Worm (Caenorhabditis elegans) whole organism, late embryonic: Measurements from ENCODE around the gene hsd-2.

Experiments
- C08G9.2 ChIP-seq: sonication (generic microtip); optimal IDR thresholded peaks from 2 replicates; lab custom pipeline; 2016; ENCODE audit warnings: mild to moderate bottlenecking, missing genetic modification characterization, moderate library complexity, missing compliant biosample characterization
- C38D4.7 ChIP-seq: fragments of 200-800 bp; sonication (Bioruptor generic); optimal IDR thresholded peaks from 2 replicates; lab custom pipeline; 2018; ENCODE audit warnings: mild to moderate bottlenecking, missing genetic modification characterization, moderate library complexity, missing compliant biosample characterization
- F13H6.1 ChIP-seq: sonication (generic microtip); optimal IDR thresholded peaks from 2 replicates; lab custom pipeline; 2016; ENCODE audit warnings: missing genetic modification characterization, missing compliant biosample characterization
- K02D7.2 ChIP-seq: sonication (generic microtip); optimal IDR thresholded peaks from 2 replicates; lab custom pipeline; 2017; ENCODE audit warnings: mild to moderate bottlenecking, missing genetic modification characterization, missing compliant biosample characterization
- Y22D7AL.16 ChIP-seq: sonication (generic microtip); optimal IDR thresholded peaks from 2 replicates; lab custom pipeline; 2016; ENCODE audit warnings: missing genetic modification characterization, missing compliant biosample characterization
- ceh-19 ChIP-seq: fragments of 200-800 bp; sonication (Bioruptor generic); optimal IDR thresholded peaks from 2 replicates; lab custom pipeline; 2018; ENCODE audit warnings: mild to moderate bottlenecking, missing genetic modification characterization, missing compliant biosample characterization
- ceh-2 ChIP-seq: sonication (generic microtip); optimal IDR thresholded peaks from 2 replicates; lab custom pipeline; 2016; ENCODE audit warnings: missing genotype, missing genetic modification characterization, missing compliant biosample characterization
- ceh-22 ChIP-seq: sonication (generic microtip); optimal IDR thresholded peaks from 2 replicates; lab custom pipeline; 2017; ENCODE audit warnings: missing biosample characterization, missing genetic modification characterization
- ceh-34 ChIP-seq: sonication (generic microtip); optimal IDR thresholded peaks from 2 replicates; lab custom pipeline; 2016; ENCODE audit warnings: mild to moderate bottlenecking, missing genetic modification characterization, missing compliant biosample characterization
- ceh-6 ChIP-seq: fragments of 200-800 bp; sonication (Bioruptor generic); optimal IDR thresholded peaks from 2 replicates; lab custom pipeline; 2018; ENCODE audit warnings: mild to moderate bottlenecking, missing genetic modification characterization, missing compliant biosample characterization
- che-1 ChIP-seq: sonication (generic microtip); optimal IDR thresholded peaks from 2 replicates; lab custom pipeline; 2016; ENCODE audit warnings: mild to moderate bottlenecking, missing genetic modification characterization, missing compliant biosample characterization
- dve-1 ChIP-seq: sonication (generic microtip); optimal IDR thresholded peaks from 2 replicates; lab custom pipeline; 2017; ENCODE audit warnings: antibody characterized with exemption, mild to moderate bottlenecking, missing genetic modification characterization, missing compliant biosample characterization
- elt-2 ChIP-seq: sonication (generic microtip); optimal IDR thresholded peaks from 2 replicates; lab custom pipeline; 2016; ENCODE audit warnings: missing genetic modification reagents, missing genetic modification characterization, missing compliant biosample characterization
- elt-4 ChIP-seq: sonication (generic microtip); optimal IDR thresholded peaks from 2 replicates; lab custom pipeline; 2016; ENCODE audit warnings: missing genetic modification characterization, missing compliant biosample characterization
- ets-4 ChIP-seq: sonication (generic microtip); optimal IDR thresholded peaks from 2 replicates; lab custom pipeline; 2016; ENCODE audit warnings: missing genetic modification characterization, missing compliant biosample characterization
- eyg-1 ChIP-seq: sonication (generic microtip); optimal IDR thresholded peaks from 2 replicates; lab custom pipeline; 2016; ENCODE audit warnings: missing genotype, missing genetic modification characterization, missing compliant biosample characterization
- fax-1 ChIP-seq: sonication (generic microtip); optimal IDR thresholded peaks from 2 replicates; lab custom pipeline; 2016; ENCODE audit warnings: missing genotype, missing genetic modification characterization, missing compliant biosample characterization
- fkh-6 ChIP-seq: sonication (generic microtip); optimal IDR thresholded peaks from 2 replicates; lab custom pipeline; 2016; ENCODE audit warnings: missing genetic modification characterization, missing compliant biosample characterization
- gmeb-2 ChIP-seq: sonication (generic microtip); optimal IDR thresholded peaks from 2 replicates; lab custom pipeline; 2016; ENCODE audit warnings: missing genetic modification characterization, inconsistent platforms, missing compliant biosample characterization
- hlh-13 ChIP-seq: fragments of 200-800 bp; sonication (Bioruptor generic); optimal IDR thresholded peaks from 2 replicates; lab custom pipeline; 2018; ENCODE audit warnings: mild to moderate bottlenecking, missing genetic modification characterization, missing compliant biosample characterization
- hlh-15 ChIP-seq: sonication (generic microtip); optimal IDR thresholded peaks from 2 replicates; lab custom pipeline; 2016; ENCODE audit warnings: missing genetic modification characterization, missing compliant biosample characterization
- hlh-6 ChIP-seq: sonication (generic microtip); optimal IDR thresholded peaks from 2 replicates; lab custom pipeline; 2016; ENCODE audit warnings: missing genotype, missing genetic modification characterization, missing compliant biosample characterization
- hlh-8 ChIP-seq: sonication (generic microtip); optimal IDR thresholded peaks from 2 replicates; lab custom pipeline; 2016; ENCODE audit warnings: missing genotype, missing genetic modification characterization, missing compliant biosample characterization
- lim-6 ChIP-seq: sonication (generic microtip); optimal IDR thresholded peaks from 2 replicates; lab custom pipeline; 2016; ENCODE audit warnings: missing genetic modification characterization, missing compliant biosample characterization
- lin-11 ChIP-seq: fragments of 200-800 bp; sonication (Bioruptor generic); optimal IDR thresholded peaks from 2 replicates; lab custom pipeline; 2018; ENCODE audit warnings: mild to moderate bottlenecking, missing genetic modification characterization, missing compliant biosample characterization
- madf-2 ChIP-seq: sonication (generic microtip); optimal IDR thresholded peaks from 2 replicates; lab custom pipeline; 2017; ENCODE audit warnings: missing genetic modification characterization, missing compliant biosample characterization
- mec-3 ChIP-seq: sonication (generic microtip); optimal IDR thresholded peaks from 2 replicates; lab custom pipeline; 2016; ENCODE audit warnings: borderline replicate concordance, missing genetic modification characterization, missing compliant biosample characterization
- nfya-1 ChIP-seq: sonication (generic microtip); optimal IDR thresholded peaks from 2 replicates; lab custom pipeline; 2017; ENCODE audit warnings: missing genetic modification characterization, mild to moderate bottlenecking, missing compliant biosample characterization, antibody characterized with exemption, moderate library complexity
- npax-4 ChIP-seq: sonication (generic microtip); optimal IDR thresholded peaks from 2 replicates; lab custom pipeline; 2016; ENCODE audit warnings: missing genetic modification characterization, missing compliant biosample characterization
- odd-2 ChIP-seq: sonication (generic microtip); optimal IDR thresholded peaks from 2 replicates; lab custom pipeline; 2017; ENCODE audit warnings: antibody characterized with exemption, mild to moderate bottlenecking, missing genetic modification characterization, missing compliant biosample characterization
- pag-3 ChIP-seq: sonication (generic microtip); optimal IDR thresholded peaks from 2 replicates; lab custom pipeline; 2016; ENCODE audit warnings: missing compliant biosample characterization, missing genetic modification characterization, borderline replicate concordance
- pat-9 ChIP-seq: fragments of 200-800 bp; sonication (Bioruptor generic); optimal IDR thresholded peaks from 2 replicates; lab custom pipeline; 2018; ENCODE audit warnings: mild to moderate bottlenecking, missing genetic modification characterization, moderate library complexity, missing compliant biosample characterization
- pha-2 ChIP-seq: sonication (generic microtip); optimal IDR thresholded peaks from 2 replicates; lab custom pipeline; 2017; ENCODE audit warnings: mild to moderate bottlenecking, missing genetic modification characterization, missing compliant biosample characterization
- pqm-1 ChIP-seq: sonication (generic microtip); optimal IDR thresholded peaks from 2 replicates; lab custom pipeline; 2016; ENCODE audit warnings: missing genetic modification characterization, missing compliant biosample characterization
- ref-2 ChIP-seq: sonication (generic microtip); optimal IDR thresholded peaks from 2 replicates; lab custom pipeline; 2016; ENCODE audit warnings: missing genetic modification characterization, missing compliant biosample characterization
- sdc-2 ChIP-seq: sonication (generic microtip); optimal IDR thresholded peaks from 2 replicates; lab custom pipeline; 2016; ENCODE audit warnings: missing genotype, missing genetic modification characterization, missing compliant biosample characterization
- sox-4 ChIP-seq: sonication (generic microtip); optimal IDR thresholded peaks from 2 replicates; lab custom pipeline; 2017; ENCODE audit warnings: mild to moderate bottlenecking, missing genetic modification characterization, inconsistent platforms, missing compliant biosample characterization
- tbx-2 ChIP-seq: sonication (generic microtip); optimal IDR thresholded peaks from 2 replicates; lab custom pipeline; 2016; ENCODE audit warnings: missing genetic modification characterization, missing compliant biosample characterization
- ttx-3 ChIP-seq: sonication (generic microtip); optimal IDR thresholded peaks from 2 replicates; lab custom pipeline; 2016; ENCODE audit warnings: missing genetic modification reagents, missing genetic modification characterization, missing compliant biosample characterization
- unc-42 ChIP-seq: sonication (generic microtip); optimal IDR thresholded peaks from 2 replicates; lab custom pipeline; 2016; ENCODE audit warnings: missing genotype, missing genetic modification characterization, missing compliant biosample characterization
- unc-86 ChIP-seq: sonication (generic microtip); optimal IDR thresholded peaks from 2 replicates; lab custom pipeline; 2016; ENCODE audit warnings: missing genetic modification characterization, missing compliant biosample characterization
- ztf-16 ChIP-seq: sonication (generic microtip); optimal IDR thresholded peaks from 2 replicates; lab custom pipeline; 2017; ENCODE audit warnings: missing genetic modification characterization, missing compliant biosample characterization

Gene hsd-2

ce11 chrX:5043887-5044286 lies 38.8 kb downstream of the hsd-2 start, which contains the start of gene Y64H9A.2:
Gene Y64H9A.2 (plus strand): TSS chrX:5043976.
- TF ChIP-seq unc-86 (no peak), pat-9 (no peak), ceh-2 (no peak), dve-1 (tag; lab: Kevin White, UChicago) (no peak), sdc-2 (tag; lab: Kevin White, UChicago) (no peak), ceh-22 (no peak), nfya-1 (tag; lab: Kevin White, UChicago) (no peak), hlh-15 (tag; lab: Kevin White, UChicago) (no peak), odd-2 (tag; lab: Kevin White, UChicago) (no peak), ceh-19 (GFP tag; lab: Kevin White, UChicago) (no peak), pha-2 (tag; lab: Kevin White, UChicago) (no peak), gmeb-2 (tag; lab: Kevin White, UChicago) (no peak), fkh-6 (tag; lab: Kevin White, UChicago) (no peak)

- TF ChIP-seq gmeb-2 (tag; lab: Kevin White, UChicago) (peak; percentile 66), mec-3 (tag; lab: Kevin White, UChicago) (peak; percentile 28), pag-3 (tag; lab: Kevin White, UChicago) (peak; percentile 83), hlh-6 (tag; lab: Kevin White, UChicago) (peak; percentile 84), sdc-2 (tag; lab: Kevin White, UChicago) (peak; percentile 38), F13H6.1 (tag; lab: Kevin White, UChicago) (peak; percentile 66), ceh-34 (tag; lab: Kevin White, UChicago) (peak; percentile 25), hlh-13 (GFP tag; lab: Kevin White, UChicago) (peak; percentile 89), Y22D7AL.16 (peak; percentile 92), lim-6 (tag; lab: Kevin White, UChicago) (peak; percentile 68), npax-4 (tag; lab: Kevin White, UChicago) (peak; percentile 31), ttx-3 (peak; percentile 15), ceh-6 (GFP tag; lab: Kevin White, UChicago) (peak; percentile 59), lin-11 (tag; lab: Kevin White, UChicago) (peak; percentile 79), C38D4.7 (GFP tag; lab: Kevin White, UChicago) (peak; percentile 34), fkh-6 (tag; lab: Kevin White, UChicago) (peak; percentile 84), hlh-8 (tag; lab: Kevin White, UChicago) (peak; percentile 79), che-1 (tag; lab: Kevin White, UChicago) (peak; percentile 79), fax-1 (peak; percentile 56), ztf-16 (tag; lab: Kevin White, UChicago) (peak; percentile 1), sox-4 (tag; lab: Kevin White, UChicago) (peak; percentile 76), tbx-2 (tag; lab: Kevin White, UChicago) (peak; percentile 93), elt-4 (tag; lab: Kevin White, UChicago) (peak; percentile 80), ets-4 (tag; lab: Kevin White, UChicago) (peak; percentile 34), C08G9.2 (tag; lab: Kevin White, UChicago) (peak; percentile 39), madf-2 (tag; lab: Kevin White, UChicago) (peak; percentile 95), ceh-19 (GFP tag; lab: Kevin White, UChicago) (peak; percentile 73), pqm-1 (tag; lab: Kevin White, UChicago) (peak; percentile 87), K02D7.2 (peak; percentile 74), unc-42 (peak; percentile 18), eyg-1 (tag; lab: Kevin White, UChicago) (peak; percentile 37), elt-2 (tag; lab: Kevin White, UChicago) (peak; percentile 29), pat-9 (peak; percentile 77), ref-2 (peak; percentile 56)
Measured at ce11 chrX:5056199-5056598, 51.2 kb downstream of the hsd-2 start.
